Worm (Caenorhabditis elegans): ENCODE measurements around the gene T04A8.8.

Gene T04A8.8

ce11 chrIII:4649363-4649768 is 44.4 kb upstream of the T04A8.8 start (continued):
- peak; percentile 61 for TF ChIP-seq repo-1 (tag; optimal IDR thresholded peaks at IDR 0.05)
- TF ChIP-seq madf-8 (GFP tag; conservative IDR thresholded peaks at IDR 0.05): no peak
- no peak for TF ChIP-seq unc-130 (GFP tag; optimal IDR thresholded peaks at IDR 0.05)
- peak; percentile 97 for TF ChIP-seq ztf-22 (GFP tag; optimal IDR thresholded peaks at IDR 0.05)
- TF ChIP-seq attf-6 (GFP tag; IDR thresholded peaks at IDR 0.05): no peak
- no peak for TF ChIP-seq ceh-58 (GFP tag; IDR thresholded peaks at IDR 0.05)
- TF ChIP-seq attf-3 (GFP tag; conservative IDR thresholded peaks at IDR 0.05): peak; percentile 60; the same call in 1 of the 2 replicates
- TF ChIP-seq ceh-79 (tag; optimal IDR thresholded peaks at IDR 0.05): no peak
- no peak for TF ChIP-seq F57C9.4 (tag; optimal IDR thresholded peaks at IDR 0.05)
- TF ChIP-seq hmg-1.2 (GFP tag; IDR thresholded peaks at IDR 0.05): peak; percentile 96
- no peak for TF ChIP-seq ama-1 (optimal IDR thresholded peaks at IDR 0.05)
- TF ChIP-seq ama-1 (GFP tag; optimal IDR thresholded peaks at IDR 0.05): no peak
- no peak for TF ChIP-seq nhr-179 (tag; optimal IDR thresholded peaks at IDR 0.05)
- TF ChIP-seq T26A5.8 (tag; optimal IDR thresholded peaks at IDR 0.05): no peak
- peak; percentile 83 for TF ChIP-seq athp-1 (tag; optimal IDR thresholded peaks at IDR 0.05)
- TF ChIP-seq nfya-2 (GFP tag; IDR thresholded peaks at IDR 0.05): no peak
- TF ChIP-seq bed-2 (GFP tag; IDR thresholded peaks at IDR 0.05): no peak
- no peak for TF ChIP-seq fkh-3 (tag; optimal IDR thresholded peaks at IDR 0.05)
- TF ChIP-seq rec-8 (tag; optimal IDR thresholded peaks at IDR 0.05): no peak
- no peak for TF ChIP-seq snpc-3.4 (tag; optimal IDR thresholded peaks at IDR 0.05)
- no peak for TF ChIP-seq F57A8.1 (GFP tag; optimal IDR thresholded peaks at IDR 0.05)
- TF ChIP-seq B0019.2 (GFP tag; conservative IDR thresholded peaks at IDR 0.05): no peak
- TF ChIP-seq B0261.1 (tag; optimal IDR thresholded peaks at IDR 0.05): no peak
- TF ChIP-seq ztf-25 (GFP tag; IDR thresholded peaks at IDR 0.05): no peak
- no peak for TF ChIP-seq lsy-27 (tag; optimal IDR thresholded peaks at IDR 0.05; ENCODE audit: borderline replicate concordance, insufficient read depth)
- no peak for TF ChIP-seq F10E7.11 (tag; optimal IDR thresholded peaks at IDR 0.05)
- no peak for TF ChIP-seq lag-1 (GFP tag; IDR thresholded peaks at IDR 0.05)
- peak; percentile 53; the same call in 1 of the 2 replicates for TF ChIP-seq Y53G8AR.9 (GFP tag; conservative IDR thresholded peaks at IDR 0.05)
- TF ChIP-seq zim-3 (tag; optimal IDR thresholded peaks at IDR 0.05): no peak
- TF ChIP-seq somi-1 (GFP tag; optimal IDR thresholded peaks at IDR 0.05): peak; percentile 95
- TF ChIP-seq lin-26 (GFP tag; IDR thresholded peaks at IDR 0.05): peak; percentile 48; the same call in 1 of the 2 replicates

- TF ChIP-seq F49E8.2 (tag; optimal IDR thresholded peaks at IDR 0.05; ENCODE audit: insufficient read depth) (peak; percentile 87), ekl-4 (GFP tag; IDR thresholded peaks at IDR 0.05) (0 out of 2 replicates have a peak, but pooled peaks have one; percentile 58), lag-1 (GFP tag; IDR thresholded peaks at IDR 0.05) (no peak), ceh-91 (GFP tag; IDR thresholded peaks at IDR 0.05) (peak; percentile 87), ceh-40 (GFP tag; IDR thresholded peaks at IDR 0.05) (no peak), madf-3 (GFP tag; IDR thresholded peaks at IDR 0.05) (0 out of 2 replicates have a peak, but pooled peaks have one; percentile 2), gei-17 (GFP tag; optimal IDR thresholded peaks at IDR 0.05) (no peak), ccch-3 (GFP tag; optimal IDR thresholded peaks at IDR 0.05) (no peak), Y67H2A.10 (GFP tag; conservative IDR thresholded peaks at IDR 0.05) (no peak), F33H1.4 (GFP tag; IDR thresholded peaks at IDR 0.05) (peak; percentile 97), rcor-1 (GFP tag; IDR thresholded peaks at IDR 0.05) (peak; percentile 43; the same call in 1 of the 2 replicates), him-1 (tag; optimal IDR thresholded peaks at IDR 0.05) (peak; percentile 54), K11D2.4 (GFP tag; IDR thresholded peaks at IDR 0.05) (no peak), let-526 (GFP tag; IDR thresholded peaks at IDR 0.05) (0 out of 2 replicates have a peak, but pooled peaks have one; percentile 35), hmg-1.2 (GFP tag; IDR thresholded peaks at IDR 0.05) (peak; percentile 17; the same call in 1 of the 2 replicates), unc-62 (GFP tag; optimal IDR thresholded peaks at IDR 0.05) (no peak), zfh-2 (GFP tag; conservative IDR thresholded peaks at IDR 0.05) (no peak), let-607 (tag; optimal IDR thresholded peaks at IDR 0.05) (peak in 1 of 2 experiments; percentile 25), F23B12.7 (tag; optimal IDR thresholded peaks at IDR 0.05; ENCODE audit: insufficient read depth) (no peak)
Measured at ce11 chrIII:4649811-4650544, 43.8 kb upstream of the T04A8.8 start, which contains the start of gene ppm-2. Gene ppm-2 (plus strand): TSS chrIII:4650494.

Measured in whole organism, young adult.